Worm (Caenorhabditis elegans): ENCODE measurements around the gene C05E4.7.

DNA sequence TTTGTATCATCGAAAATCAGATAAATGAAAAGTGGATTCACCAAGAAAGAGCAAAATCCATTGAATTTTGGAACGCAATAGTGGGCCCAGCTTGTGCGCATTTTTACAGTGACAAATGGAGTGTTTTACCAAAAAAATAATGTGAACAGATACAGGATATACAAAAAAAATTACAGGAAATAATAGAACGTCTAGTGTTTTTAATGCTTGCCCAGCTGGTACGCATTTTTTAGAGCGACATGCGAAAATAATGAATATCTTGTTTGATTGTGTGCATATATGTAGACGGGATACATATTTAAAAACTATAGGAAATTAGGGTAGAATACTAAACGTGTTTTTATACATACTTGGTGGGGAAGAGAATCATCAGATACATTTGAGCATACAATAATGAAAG is 5.7 kb upstream of the C05E4.7 start, which contains the start of gene srj-25:
- TF ChIP-seq skn-1 (tag; optimal IDR thresholded peaks at IDR 0.05) = no peak
- TF ChIP-seq F13H6.1 (tag; optimal IDR thresholded peaks at IDR 0.05) = no peak

All from whole organism, L2 larva.